Fruit fly (Drosophila melanogaster) ovary, adult (tissue): Measurements from ENCODE around the gene Nasp.

ENCODE experiments used
- CG17801 ChIP-seq: fragments of 200-800 bp; optimal IDR thresholded peaks from 2 replicates; lab custom pipeline; 2019; ENCODE audit warnings: missing biosample characterization, mild to moderate bottlenecking, missing genetic modification characterization, moderate library complexity; ENCODE audit not compliant: partially characterized antibody

Gene Nasp

DNA sequence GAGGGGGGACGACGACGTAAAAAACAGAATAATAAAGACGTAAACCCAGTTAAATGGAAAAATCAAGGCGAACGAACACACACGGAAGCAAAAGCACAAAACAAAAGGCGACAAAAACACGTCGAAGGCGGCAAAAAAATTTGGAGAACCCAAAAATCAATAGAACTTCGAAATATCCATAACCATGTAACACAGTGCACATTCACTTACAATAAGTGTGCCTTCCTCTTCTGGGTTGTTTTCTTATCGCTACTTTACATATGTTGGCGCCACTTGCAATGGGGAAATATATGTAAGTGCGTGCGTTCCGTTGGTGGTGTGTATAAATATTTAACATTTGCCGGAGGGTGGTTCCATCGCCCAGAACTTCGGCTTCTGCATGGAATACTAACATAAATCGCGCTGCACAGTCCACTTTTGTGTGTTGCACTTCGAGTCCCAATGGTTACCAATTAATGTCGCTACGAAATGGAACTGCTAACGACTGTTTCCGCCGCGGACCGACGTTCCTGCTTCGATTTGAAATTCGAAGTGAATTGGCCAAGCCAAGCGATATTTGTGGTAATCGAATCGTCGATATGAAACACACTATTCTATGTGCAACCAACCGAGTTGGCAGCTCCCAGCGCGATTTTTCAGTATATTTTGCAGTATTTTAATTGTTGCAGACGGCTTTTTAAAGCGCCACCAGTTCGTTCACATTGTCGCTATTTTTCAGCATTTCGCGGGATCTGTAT, at the start of gene Nasp, which contains the start of gene CG9801:
Nasp (plus strand) TSS at position 665 of the 737 bp plus-strand sequence.
CG9801 (minus strand) TSS at position 542 of the 737 bp plus-strand sequence.
- TF ChIP-seq CG17801 (GFP tag; lab: Kevin White, UChicago), result no peak

DNA sequence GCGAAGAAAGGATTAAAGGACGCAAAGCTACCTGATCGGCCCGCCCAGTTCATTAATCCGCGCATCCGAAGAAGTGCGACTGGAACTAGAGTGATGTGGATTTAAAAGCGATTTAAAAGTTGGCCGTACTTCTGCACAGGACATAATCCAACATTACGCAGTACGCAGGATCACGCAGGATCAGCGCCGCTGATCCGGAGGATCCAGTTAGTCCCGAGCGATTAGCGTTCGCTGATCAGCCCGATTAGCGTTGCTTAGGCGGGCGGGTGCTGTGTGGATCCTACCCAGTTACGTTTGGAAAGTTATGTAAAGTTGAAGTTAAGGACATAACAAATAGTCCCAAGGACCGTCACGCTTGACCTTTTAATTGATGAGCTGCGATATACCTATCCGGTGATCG, 48.4 kb upstream of the Nasp start:
- TF ChIP-seq CG17801 (GFP tag; lab: Kevin White, UChicago), result no peak

DNA sequence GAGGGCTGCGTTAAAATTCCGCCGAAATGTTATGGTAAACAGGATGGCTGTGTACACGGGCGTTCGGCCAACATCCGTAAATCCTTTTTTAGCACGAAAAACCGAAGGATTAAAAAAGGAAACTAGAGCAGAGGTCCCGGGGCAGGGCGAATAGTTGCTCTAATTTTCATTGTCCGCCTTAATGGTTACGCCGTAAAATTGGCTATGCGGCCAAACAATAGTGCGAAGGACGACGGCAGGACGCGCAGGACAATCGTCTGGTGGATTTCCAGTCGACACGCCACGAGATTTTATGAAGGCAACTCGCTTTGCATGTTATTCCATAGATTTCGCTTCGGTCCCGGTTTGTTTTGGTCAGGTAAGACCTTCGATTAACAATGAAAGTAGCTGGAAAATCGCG, 46.9 kb upstream of the Nasp start:
- TF ChIP-seq CG17801 (GFP tag; lab: Kevin White, UChicago), result no peak

DNA sequence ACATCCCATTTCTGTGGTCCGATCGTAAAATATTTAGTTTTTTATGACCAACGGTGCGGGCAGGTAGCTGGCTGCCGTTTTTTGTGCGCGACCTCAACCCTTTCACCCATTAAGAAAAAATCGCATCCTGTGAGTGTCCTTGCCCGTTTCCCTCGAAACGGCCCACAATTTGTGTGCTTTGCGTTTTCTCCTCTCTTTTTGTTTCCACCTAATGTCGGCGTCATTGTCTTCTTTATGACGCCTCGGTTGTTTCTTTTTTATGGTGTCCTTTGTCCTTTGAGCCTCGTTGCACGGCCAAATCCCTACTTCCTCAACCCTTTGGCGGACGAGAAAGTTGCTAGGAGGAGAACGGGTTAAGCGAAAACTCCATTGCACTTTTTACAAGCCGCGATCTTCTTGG, 46.4 kb upstream of the Nasp start:
- no peak for TF ChIP-seq CG17801 (GFP tag; lab: Kevin White, UChicago)

DNA sequence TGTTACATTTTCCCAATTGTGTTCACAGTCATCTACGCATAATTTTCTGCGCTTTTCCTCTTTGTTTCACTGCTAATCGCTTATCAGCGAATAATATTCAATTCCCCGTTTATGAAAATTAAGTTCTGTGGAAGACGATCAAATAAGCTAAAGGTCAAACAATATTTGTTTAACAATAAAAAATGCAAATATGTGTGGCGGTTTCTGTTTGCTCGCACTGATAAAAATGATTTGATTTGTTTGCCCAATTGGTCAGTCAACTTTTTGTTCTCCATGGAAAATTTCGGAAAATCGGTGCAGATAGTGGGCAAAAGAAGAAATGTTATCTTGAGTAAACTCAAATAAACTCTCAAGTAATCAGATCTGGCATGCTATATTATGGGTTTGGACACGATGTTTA, 42.9 kb upstream of the Nasp start:
- no peak for TF ChIP-seq CG17801 (GFP tag; lab: Kevin White, UChicago)

DNA sequence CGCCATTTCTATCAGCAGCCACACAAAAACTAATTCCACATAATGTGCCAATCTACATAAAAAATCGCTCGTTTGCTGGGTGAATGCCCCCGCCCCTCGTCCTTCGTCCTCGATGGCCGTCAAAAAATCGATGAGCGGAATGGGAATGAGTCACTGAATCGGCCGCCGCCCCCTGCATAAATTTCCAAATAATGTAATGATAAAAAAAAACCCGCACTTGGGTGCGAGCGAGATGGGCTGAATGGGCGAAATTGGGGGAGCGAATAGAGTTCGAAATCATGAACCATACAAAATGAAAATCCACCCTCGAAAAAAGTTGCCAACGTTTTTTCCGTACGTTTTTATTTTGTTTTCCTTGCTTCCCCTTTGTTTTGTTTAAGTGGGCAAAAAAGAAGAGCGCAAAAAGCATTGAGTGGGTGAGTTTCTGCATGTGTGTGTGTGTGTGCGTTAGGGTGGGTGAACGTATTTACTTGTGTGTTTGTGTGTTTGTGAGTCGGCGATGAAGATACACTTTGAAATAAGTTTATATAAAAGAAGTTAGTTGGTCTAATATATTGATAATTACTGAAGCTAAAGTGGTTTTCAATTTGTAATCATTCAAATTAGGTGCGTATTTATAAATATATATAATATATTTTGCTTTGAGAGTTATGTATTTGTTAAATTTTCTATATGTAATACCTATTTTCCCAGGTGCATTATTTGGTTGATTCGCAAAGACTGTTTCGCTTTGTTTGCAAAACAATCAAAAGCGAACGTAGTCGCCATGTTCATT, 42.1 kb upstream of the Nasp start:
- no peak for TF ChIP-seq CG17801 (GFP tag; lab: Kevin White, UChicago)

DNA sequence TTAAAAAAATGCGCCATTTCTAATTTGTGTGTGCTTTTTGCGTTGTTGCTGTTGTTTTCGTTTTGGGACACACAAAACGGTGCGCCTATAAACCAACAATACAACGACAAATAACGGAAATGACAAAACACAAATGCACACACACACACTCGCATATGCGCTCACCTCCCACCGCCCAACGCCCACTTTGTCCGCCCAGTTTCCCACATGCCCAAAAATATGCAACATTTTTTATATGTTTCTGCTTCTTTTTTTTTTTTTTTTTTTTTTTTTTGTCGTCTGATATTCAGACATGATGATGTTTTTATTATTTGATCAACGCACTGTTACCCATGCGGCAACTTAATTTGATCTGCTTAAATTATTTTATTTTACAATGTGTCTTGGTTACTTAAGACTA, 40.4 kb upstream of the Nasp start:
- TF ChIP-seq CG17801 (GFP tag; lab: Kevin White, UChicago), result no peak

DNA sequence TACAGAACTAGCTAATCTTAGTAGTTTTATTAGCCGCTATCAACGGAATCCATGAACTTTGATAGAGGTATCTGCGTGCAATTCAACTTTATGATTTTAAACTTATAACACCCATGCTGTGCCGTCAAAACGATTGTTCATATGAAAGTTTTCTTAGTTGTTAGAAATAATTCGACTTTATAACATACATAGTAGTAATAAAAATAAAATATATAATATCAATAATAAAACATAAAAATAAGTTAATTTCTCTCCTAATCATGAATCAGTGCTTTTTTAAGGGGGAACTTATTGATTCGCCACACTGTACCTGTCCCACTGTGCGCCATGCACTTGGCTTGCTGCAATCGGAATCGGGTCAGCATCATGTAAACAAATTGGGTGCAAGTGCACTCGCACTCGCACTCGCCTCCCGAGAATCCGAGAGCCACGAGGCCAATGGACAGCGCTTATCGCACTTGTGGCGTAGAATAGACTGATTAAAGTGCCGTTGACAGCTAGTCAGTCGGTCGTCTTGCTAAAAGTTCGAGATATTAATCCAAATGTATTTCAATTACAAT, 35.6 kb upstream of the Nasp start:
- no peak for TF ChIP-seq CG17801 (GFP tag; lab: Kevin White, UChicago)

DNA sequence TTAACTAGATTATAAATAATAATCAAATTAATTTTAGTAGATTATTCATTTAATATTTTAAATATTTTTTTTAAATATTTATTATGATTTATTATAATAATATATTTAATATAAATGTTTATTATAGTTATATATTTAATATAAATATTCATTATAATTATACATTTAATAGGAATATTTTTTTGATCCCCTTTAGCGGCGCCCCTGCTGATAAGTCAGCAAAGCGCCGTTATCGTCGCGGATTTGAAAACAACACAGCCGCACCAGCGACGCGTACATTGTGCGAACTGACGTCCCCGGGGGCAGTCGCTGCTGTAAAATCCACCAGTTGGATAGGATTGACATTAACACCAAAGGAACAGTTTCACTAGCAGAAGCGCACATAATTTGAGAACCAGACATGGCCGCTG, 34.9 kb upstream of the Nasp start, which contains the start of gene CG8112:
CG8112 (plus strand) TSS at position 212 of the 410 bp plus-strand sequence.
- TF ChIP-seq CG17801 (GFP tag; lab: Kevin White, UChicago), result peak; percentile 76

DNA sequence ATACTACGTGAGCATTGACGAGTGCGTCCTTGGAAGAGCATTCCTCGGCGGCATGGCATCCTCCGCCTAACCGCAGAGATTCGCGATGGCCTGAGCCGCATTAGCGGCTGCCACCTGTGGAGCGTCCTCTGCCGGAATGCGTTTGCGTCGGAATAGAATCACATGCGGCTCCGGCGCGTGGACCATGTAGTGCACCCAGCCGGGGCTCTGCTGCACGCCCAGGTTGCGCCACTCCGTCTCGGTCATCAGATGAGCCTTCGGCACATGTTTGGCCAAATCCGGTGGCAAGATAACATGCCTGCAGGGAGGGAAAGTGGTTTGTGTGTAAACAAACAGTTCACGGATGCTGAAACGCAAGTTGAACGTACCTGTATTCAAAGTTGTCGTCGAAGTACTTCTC, 32.2 kb upstream of the Nasp start:
- no peak for TF ChIP-seq CG17801 (GFP tag; lab: Kevin White, UChicago)

DNA sequence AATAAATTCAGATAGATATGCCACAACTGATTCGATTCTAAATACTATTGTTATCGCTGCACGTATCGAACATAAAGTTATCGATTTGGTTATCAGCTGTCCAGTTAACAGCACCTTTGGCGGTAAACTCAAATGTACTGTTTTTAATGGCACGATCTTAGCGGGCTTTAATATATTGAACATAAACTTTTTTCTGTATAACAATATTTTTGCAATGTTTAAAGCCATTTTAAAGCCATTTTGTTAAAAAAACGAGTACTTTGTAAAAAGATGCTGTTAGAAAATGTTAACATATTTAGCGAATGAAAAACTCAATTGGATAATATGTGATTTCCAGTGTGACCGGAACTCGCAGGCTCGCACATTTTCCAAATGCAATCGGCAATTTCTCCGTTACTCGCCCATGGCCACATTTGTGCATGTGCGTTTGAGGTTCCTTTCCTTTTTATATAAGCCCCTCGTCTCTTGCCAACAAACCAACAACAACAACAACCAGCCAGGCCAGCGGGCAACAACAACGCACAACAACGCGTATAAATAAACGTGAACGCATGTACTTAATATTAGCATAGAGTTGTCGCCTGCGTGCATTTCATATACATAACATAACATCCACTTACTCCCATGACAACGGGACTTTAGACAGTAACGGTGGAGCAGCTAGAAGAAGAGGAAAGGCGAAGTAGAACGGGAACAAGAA, 31.6 kb upstream of the Nasp start, which contains the start of gene TMEM216:
TMEM216 (plus strand) TSS at position 393 of the 700 bp plus-strand sequence.
- peak; percentile 2 for TF ChIP-seq CG17801 (GFP tag; lab: Kevin White, UChicago)

DNA sequence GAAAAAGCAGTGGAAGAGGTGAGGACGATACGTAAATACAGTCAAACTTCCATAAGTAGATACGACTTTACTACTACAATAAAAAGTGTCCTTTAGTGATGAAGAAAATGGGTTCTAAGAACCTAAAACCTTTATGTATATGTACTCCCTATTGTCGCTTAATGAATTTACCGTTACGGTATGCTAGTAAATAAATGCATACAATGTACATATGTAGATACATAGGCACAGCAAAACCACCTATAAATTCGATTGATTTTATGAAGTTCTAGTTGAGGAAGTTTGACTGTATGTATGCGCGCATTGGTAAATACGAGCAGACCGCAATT, 31.1 kb upstream of the Nasp start:
- no peak for TF ChIP-seq CG17801 (GFP tag; lab: Kevin White, UChicago)

DNA sequence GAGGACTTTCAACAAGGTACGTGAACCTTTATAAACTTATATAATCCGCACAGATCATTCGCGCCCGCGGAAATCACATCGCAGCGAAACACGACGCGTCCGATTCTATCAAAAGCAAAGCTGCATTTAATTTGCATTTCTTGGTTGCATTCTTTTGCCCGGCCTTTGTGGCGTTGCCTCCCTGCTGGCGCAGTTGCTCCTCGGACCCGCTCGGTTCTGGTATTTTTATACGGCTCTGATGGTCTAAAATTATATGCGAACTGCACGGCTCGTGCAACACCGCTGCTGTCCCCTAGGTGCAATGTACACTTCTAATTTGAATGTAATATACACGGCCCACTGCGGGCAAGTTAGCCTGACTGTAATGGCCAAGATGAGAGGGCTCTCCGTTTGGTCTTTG, 29.2 kb upstream of the Nasp start, which contains the start of gene Cks85A:
Cks85A (minus strand) TSS at position 101 of the 400 bp plus-strand sequence.
- TF ChIP-seq CG17801 (GFP tag; lab: Kevin White, UChicago), result no peak

DNA sequence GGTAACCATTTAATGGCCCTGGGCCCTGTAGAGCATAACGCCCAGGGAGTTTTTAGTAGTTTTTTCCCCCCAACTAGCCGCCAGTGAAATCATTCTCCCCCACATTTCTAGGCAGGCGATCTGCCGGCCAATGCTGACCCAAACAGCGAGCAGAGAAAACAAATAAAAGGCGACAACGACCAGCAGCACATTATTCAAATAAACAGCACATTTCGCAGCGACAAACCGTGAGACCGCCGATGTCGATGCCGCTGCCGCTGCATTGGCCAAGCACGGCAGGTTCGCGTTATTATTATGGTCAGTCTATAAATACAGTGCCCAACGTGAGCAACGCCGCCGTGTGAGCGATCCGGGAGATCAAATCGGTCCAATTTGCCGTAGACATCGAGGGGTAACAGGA, 28.7 kb upstream of the Nasp start, which contains the start of gene CG11760:
CG11760 (plus strand) TSS at position 301 of the 400 bp plus-strand sequence.
- TF ChIP-seq CG17801 (GFP tag; lab: Kevin White, UChicago), result no peak

DNA sequence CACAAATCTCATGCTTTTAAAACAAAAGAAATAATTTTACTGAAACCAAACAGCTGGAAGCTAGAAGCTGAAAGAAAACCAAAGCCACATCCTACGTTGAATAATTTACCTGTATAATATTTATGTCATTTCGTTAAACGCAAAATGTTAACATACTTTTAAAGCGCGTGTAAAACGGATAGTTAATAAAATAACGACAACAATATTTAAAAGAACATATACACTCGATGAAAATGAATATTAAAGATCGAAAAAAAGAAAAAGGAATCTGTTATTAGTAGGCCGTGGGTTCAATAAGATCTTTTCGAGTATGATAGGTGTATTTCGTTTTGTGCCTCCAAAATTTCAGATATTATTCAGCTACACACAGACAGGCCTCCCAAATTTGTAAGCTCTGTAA, 26.5 kb upstream of the Nasp start, which contains the start of gene CG8136:
CG8136 (plus strand) TSS at position 301 of the 400 bp plus-strand sequence.
- TF ChIP-seq CG17801 (GFP tag; lab: Kevin White, UChicago), result no peak
